Worm (Caenorhabditis elegans) whole organism, L2 larva: ENCODE data around the gene Y94H6A.10.
A peak's percentile ranks its signal among the peaks of the same experiment; 100 is the strongest.

Experiments
- C34F6.9 ChIP-seq: fragments of 150-350 bp; optimal IDR thresholded peaks from 2 replicates; lab custom pipeline; 2014; ENCODE audit warnings: missing biosample characterization, missing genetic modification characterization
- F13H6.1 ChIP-seq: sonication (generic microtip); optimal IDR thresholded peaks from 2 replicates; lab custom pipeline; 2016; ENCODE audit warnings: missing genetic modification characterization, missing compliant biosample characterization
- Y55F3AM.14 ChIP-seq: fragments of 200-800 bp; sonication (Bioruptor generic); optimal IDR thresholded peaks from 2 replicates; lab custom pipeline; 2018; ENCODE audit warnings: mild to moderate bottlenecking, missing genetic modification characterization, missing compliant biosample characterization
- ZK546.5 ChIP-seq: sonication (generic microtip); optimal IDR thresholded peaks from 2 replicates; lab custom pipeline; 2017; ENCODE audit warnings: missing biosample characterization, missing genetic modification characterization
- aly-2 ChIP-seq: fragments of 150-350 bp; optimal IDR thresholded peaks from 2 replicates; lab custom pipeline; 2014; ENCODE audit warnings: missing biosample characterization, missing genetic modification characterization
- ama-1 ChIP-seq: fragments of 150-350 bp; optimal IDR thresholded peaks from 2 replicates; lab custom pipeline; 2018; ENCODE audit warnings: inconsistent platforms
- blmp-1 ChIP-seq: sonication (generic microtip); optimal IDR thresholded peaks from 2 replicates; lab custom pipeline; 2017; ENCODE audit warnings: missing genetic modification characterization, mild to moderate bottlenecking, missing compliant biosample characterization, antibody characterized with exemption, moderate library complexity; ENCODE audit not compliant: insufficient read depth
- elt-3 ChIP-seq: sonication (generic microtip); optimal IDR thresholded peaks from 2 replicates; lab custom pipeline; 2017; ENCODE audit warnings: missing biosample characterization, missing genetic modification characterization
- fos-1 ChIP-seq: fragments of 150-350 bp; optimal IDR thresholded peaks from 2 replicates; lab custom pipeline; 2014; ENCODE audit warnings: missing biosample characterization, missing genetic modification characterization
- lin-39 ChIP-seq: fragments of 150-350 bp; optimal IDR thresholded peaks from 2 replicates; lab custom pipeline; 2014; ENCODE audit warnings: missing biosample characterization, missing genetic modification reagents, missing genetic modification characterization
- lsy-2 ChIP-seq, 2 experiments: fragments of 150-350 bp in 1 of 2; sonication (generic microtip) in 1 of 2; optimal IDR thresholded peaks; 2 replicates each; lab custom pipeline; 2014 to 2017; ENCODE audit warnings: missing biosample characterization in 2 of 2, missing genetic modification characterization in 2 of 2
- nhr-12 ChIP-seq: fragments of 150-350 bp; optimal IDR thresholded peaks from 2 replicates; lab custom pipeline; 2014; ENCODE audit warnings: missing biosample characterization, missing genetic modification characterization
- nhr-129 ChIP-seq: fragments of 150-350 bp; optimal IDR thresholded peaks from 2 replicates; lab custom pipeline; 2014; ENCODE audit warnings: missing biosample characterization, missing genetic modification characterization
- nhr-23 ChIP-seq: fragments of 150-350 bp; optimal IDR thresholded peaks from 2 replicates; lab custom pipeline; 2014; ENCODE audit warnings: missing biosample characterization, missing genetic modification reagents, missing genetic modification characterization
- nhr-25 ChIP-seq: fragments of 150-350 bp; sonication (generic microtip); optimal IDR thresholded peaks from 3 replicates; lab custom pipeline; 2014; ENCODE audit warnings: missing biosample characterization, missing genetic modification characterization
- nhr-6 ChIP-seq: fragments of 150-350 bp; optimal IDR thresholded peaks from 2 replicates; lab custom pipeline; 2014; ENCODE audit warnings: missing biosample characterization, missing genetic modification characterization
- peb-1 ChIP-seq: fragments of 150-350 bp; optimal IDR thresholded peaks from 2 replicates; lab custom pipeline; 2014; ENCODE audit warnings: missing biosample characterization, missing genetic modification characterization
- sma-9 ChIP-seq, 2 experiments: fragments of 150-350 bp in 1 of 2; sonication (generic microtip) in 1 of 2; optimal IDR thresholded peaks; 2 replicates each; lab custom pipeline; 2014 to 2016; ENCODE audit warnings: missing genetic modification characterization in 2 of 2, mild to moderate bottlenecking in 1 of 2, missing biosample characterization in 1 of 2, missing compliant biosample characterization in 1 of 2, missing genetic modification reagents in 1 of 2, moderate library complexity in 1 of 2
- unc-39 ChIP-seq: fragments of 150-350 bp; optimal IDR thresholded peaks from 2 replicates; lab custom pipeline; 2014; ENCODE audit warnings: missing biosample characterization, missing genetic modification characterization
- unc-55 ChIP-seq: fragments of 150-350 bp; sonication (generic microtip); optimal IDR thresholded peaks from 3 replicates; lab custom pipeline; 2014; ENCODE audit warnings: missing biosample characterization, missing genetic modification reagents, missing genetic modification characterization
- zag-1 ChIP-seq: fragments of 150-350 bp; optimal IDR thresholded peaks from 2 replicates; lab custom pipeline; 2014; ENCODE audit warnings: missing biosample characterization, missing genetic modification characterization

Gene Y94H6A.10

ce11 chrIV:2665388-2665978 lies 45.0 kb downstream of the Y94H6A.10 start:
- no peak for TF ChIP-seq elt-3 (tag; lab: Kevin White, UChicago)
- TF ChIP-seq lsy-2 (tag; optimal IDR thresholded peaks at IDR 0.05; lab: Kevin White, UChicago): peak in 1 of 2 experiments; percentile 8
- TF ChIP-seq nhr-129: peak; percentile 25
- TF ChIP-seq nhr-23 (tag; lab: Kevin White, UChicago): no peak
- no peak for TF ChIP-seq nhr-6 (tag; lab: Kevin White, UChicago)
- TF ChIP-seq ama-1: no peak
- no peak for TF ChIP-seq nhr-12 (tag; lab: Kevin White, UChicago)
- peak; percentile 42 for TF ChIP-seq sma-9 (GFP tag; optimal IDR thresholded peaks at IDR 0.05; lab: Kevin White, UChicago)
- no peak for TF ChIP-seq sma-9 (tag; optimal IDR thresholded peaks at IDR 0.05; lab: Kevin White, UChicago)
- TF ChIP-seq F13H6.1 (tag; lab: Kevin White, UChicago): peak; percentile 47
- no peak for TF ChIP-seq fos-1
- TF ChIP-seq lin-39 (tag; lab: Kevin White, UChicago): no peak
- no peak for TF ChIP-seq Y55F3AM.14 (GFP tag; lab: Kevin White, UChicago)
- TF ChIP-seq unc-39 (tag; lab: Kevin White, UChicago): no peak
- TF ChIP-seq aly-2 (tag; lab: Kevin White, UChicago): no peak

ce11 chrIV:2664901-2665201 lies 45.6 kb downstream of the Y94H6A.10 start:
- no peak for TF ChIP-seq peb-1

ce11 chrIV:2663953-2664900 lies 46.2 kb downstream of the Y94H6A.10 start, which contains the start of gene Y69A2AR.31:
Gene Y69A2AR.31 (minus strand): TSS chrIV:2664003.
- peak; percentile 31 for TF ChIP-seq nhr-129
- no peak for TF ChIP-seq elt-3 (tag; lab: Kevin White, UChicago)
- TF ChIP-seq nhr-12 (tag; lab: Kevin White, UChicago): no peak
- TF ChIP-seq ZK546.5: no peak
- TF ChIP-seq blmp-1: no peak
- TF ChIP-seq C34F6.9 (tag; lab: Kevin White, UChicago): peak; percentile 29
- peak; percentile 10 for TF ChIP-seq unc-55 (GFP tag; lab: Kevin White, UChicago)
- peak; percentile 35 for TF ChIP-seq zag-1 (tag; lab: Kevin White, UChicago)
- TF ChIP-seq fos-1: no peak
- no peak for TF ChIP-seq nhr-25 (tag; lab: Kevin White, UChicago)
- peak; percentile 15 to 58 for TF ChIP-seq lsy-2 (tag; optimal IDR thresholded peaks at IDR 0.05; lab: Kevin White, UChicago)
